Worm (Caenorhabditis elegans) whole organism, L2 larva: Measurements from ENCODE around the gene ell-1.

Source experiments
- elt-1 ChIP-seq: fragments of 150-350 bp; optimal IDR thresholded peaks from 2 replicates; lab custom pipeline; 2014; ENCODE audit warnings: missing biosample characterization, missing genetic modification characterization
- gmeb-1 ChIP-seq: fragments of 150-350 bp; optimal IDR thresholded peaks from 2 replicates; lab custom pipeline; 2014; ENCODE audit warnings: missing biosample characterization, missing genetic modification characterization
- lin-39 ChIP-seq: fragments of 150-350 bp; optimal IDR thresholded peaks from 2 replicates; lab custom pipeline; 2014; ENCODE audit warnings: missing biosample characterization, missing genetic modification reagents, missing genetic modification characterization
- lsy-2 ChIP-seq, 2 experiments: fragments of 150-350 bp in 1 of 2; sonication (generic microtip) in 1 of 2; optimal IDR thresholded peaks; 2 replicates each; lab custom pipeline; 2014 to 2017; ENCODE audit warnings: missing biosample characterization in 2 of 2, missing genetic modification characterization in 2 of 2
- nhr-12 ChIP-seq: fragments of 150-350 bp; optimal IDR thresholded peaks from 2 replicates; lab custom pipeline; 2014; ENCODE audit warnings: missing biosample characterization, missing genetic modification characterization
- sem-4 ChIP-seq: fragments of 150-350 bp; optimal IDR thresholded peaks from 2 replicates; lab custom pipeline; 2014; ENCODE audit warnings: missing biosample characterization, missing genetic modification reagents, missing genetic modification characterization
- unc-55 ChIP-seq: fragments of 150-350 bp; sonication (generic microtip); optimal IDR thresholded peaks from 3 replicates; lab custom pipeline; 2014; ENCODE audit warnings: missing biosample characterization, missing genetic modification reagents, missing genetic modification characterization
- zag-1 ChIP-seq: fragments of 150-350 bp; optimal IDR thresholded peaks from 2 replicates; lab custom pipeline; 2014; ENCODE audit warnings: missing biosample characterization, missing genetic modification characterization

DNA sequence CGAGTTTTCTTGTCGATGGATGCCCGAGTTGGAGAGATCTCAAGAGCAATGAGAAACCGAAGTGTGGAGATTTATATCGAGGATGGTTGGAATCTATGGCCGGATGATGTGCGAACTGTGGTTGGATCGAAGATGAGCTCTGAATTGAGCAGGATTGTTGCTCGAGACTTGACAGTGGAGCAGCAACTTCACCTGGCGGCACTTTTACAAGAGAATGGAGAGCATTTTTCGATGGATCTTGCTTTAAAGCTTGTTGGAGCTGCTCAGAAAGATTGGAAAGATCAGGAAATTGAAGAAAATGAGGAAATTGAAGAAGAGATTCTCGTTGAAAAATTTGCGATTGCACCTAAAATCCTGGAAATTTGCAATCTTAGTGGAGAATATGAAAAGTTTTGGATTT, 25.1 kb upstream of the ell-1 start:
- TF ChIP-seq unc-55, result no peak
- TF ChIP-seq elt-1 (tag; lab: Kevin White, UChicago), result no peak
- no peak for TF ChIP-seq gmeb-1 (tag; lab: Kevin White, UChicago)
- no peak for TF ChIP-seq sem-4
- no peak for TF ChIP-seq lsy-2 (tag; optimal IDR thresholded peaks at IDR 0.05; lab: Kevin White, UChicago)
- no peak for TF ChIP-seq zag-1 (tag; lab: Kevin White, UChicago)
- no peak for TF ChIP-seq lin-39
- TF ChIP-seq nhr-12 (tag; lab: Kevin White, UChicago), result no peak
